Worm (Caenorhabditis elegans) whole organism, L4 larva: Measurements from ENCODE around the gene sft-1.

Source experiments
- F10B5.3 ChIP-seq: sonication (generic microtip); optimal IDR thresholded peaks from 2 replicates; lab custom pipeline; 2016; ENCODE audit warnings: mild to moderate bottlenecking, missing genetic modification characterization, missing compliant biosample characterization
- T26A8.4 ChIP-seq: fragments of 200-800 bp; sonication (Bioruptor generic); IDR thresholded peaks from 2 replicates; pipeline ENCODE4 v1.3.6; 2022; ENCODE audit warnings: missing genetic modification characterization, missing compliant biosample characterization
- Y75B8A.6 ChIP-seq: fragments of 200-800 bp; sonication (Bioruptor generic); IDR thresholded peaks from 2 replicates; pipeline ENCODE4 v1.3.6; 2022; ENCODE audit warnings: missing genetic modification reagents, missing genetic modification characterization, missing compliant biosample characterization
- aha-1 ChIP-seq: fragments of 150-350 bp; peaks from one replicate; lab custom pipeline; 2014; ENCODE audit warnings: missing biosample characterization, missing genetic modification characterization
- ama-1 ChIP-seq: fragments of 150-350 bp; optimal IDR thresholded peaks from 2 replicates; lab custom pipeline; 2014; ENCODE audit warnings: inconsistent platforms, mixed read lengths
- arid-1 ChIP-seq: fragments of 200-800 bp; sonication (Bioruptor generic); conservative IDR thresholded peaks from 2 replicates; pipeline ENCODE4 v1.3.6; 2022; ENCODE audit warnings: missing genetic modification reagents, missing genetic modification characterization, missing compliant biosample characterization
- ceh-28 ChIP-seq: fragments of 150-350 bp; optimal IDR thresholded peaks from 2 replicates; lab custom pipeline; 2014; ENCODE audit warnings: missing biosample characterization, missing genetic modification reagents, missing genetic modification characterization
- ceh-62 ChIP-seq: sonication (generic microtip); optimal IDR thresholded peaks from 2 replicates; lab custom pipeline; 2017; ENCODE audit warnings: missing biosample characterization, missing genetic modification characterization
- ctbp-1 ChIP-seq: fragments of 200-800 bp; sonication (Bioruptor generic); IDR thresholded peaks from 2 replicates; pipeline ENCODE4 v1.3.6; 2022; ENCODE audit warnings: missing genetic modification reagents, missing genetic modification characterization, missing compliant biosample characterization
- daf-12 ChIP-seq: fragments of 150-350 bp; optimal IDR thresholded peaks from 2 replicates; lab custom pipeline; 2014; ENCODE audit warnings: missing biosample characterization, missing genetic modification reagents, missing genetic modification characterization
- daf-16 ChIP-seq, 3 experiments: sonication (generic microtip); optimal IDR thresholded peaks; 2 replicates each; lab custom pipeline; 2016 to 2017; ENCODE audit warnings: missing genetic modification characterization in 3 of 3, missing genetic modification reagents in 3 of 3, mild to moderate bottlenecking in 2 of 3, missing compliant biosample characterization in 2 of 3, missing biosample characterization in 1 of 3, moderate library complexity in 1 of 3
- dmd-9 ChIP-seq: fragments of 200-800 bp; sonication (Bioruptor generic); IDR thresholded peaks from 2 replicates; pipeline ENCODE4 v1.3.6; 2022; ENCODE audit warnings: missing genetic modification reagents, missing genetic modification characterization, missing compliant biosample characterization
- dve-1 ChIP-seq: sonication (generic microtip); optimal IDR thresholded peaks from 2 replicates; lab custom pipeline; 2017; ENCODE audit warnings: antibody characterized with exemption, mild to moderate bottlenecking, missing genetic modification characterization, missing compliant biosample characterization; ENCODE audit not compliant: insufficient read depth
- egl-43 ChIP-seq: fragments of 200-800 bp; sonication (Bioruptor generic); IDR thresholded peaks from 2 replicates; pipeline ENCODE4 v1.3.6; 2022; ENCODE audit warnings: missing genetic modification reagents, missing genetic modification characterization, missing compliant biosample characterization
- fkh-10 ChIP-seq: fragments of 150-350 bp; optimal IDR thresholded peaks from 2 replicates; lab custom pipeline; 2014; ENCODE audit warnings: missing biosample characterization, missing genetic modification reagents, missing genetic modification characterization
- hlh-11 ChIP-seq: fragments of 200-800 bp; sonication (Bioruptor generic); optimal IDR thresholded peaks from 2 replicates; lab custom pipeline; 2018; ENCODE audit warnings: mild to moderate bottlenecking, missing genetic modification characterization, missing compliant biosample characterization
- hlh-30 ChIP-seq: sonication (generic microtip); optimal IDR thresholded peaks from 2 replicates; lab custom pipeline; 2017; ENCODE audit warnings: antibody characterized with exemption, mild to moderate bottlenecking, missing genetic modification characterization, missing compliant biosample characterization; ENCODE audit not compliant: insufficient read depth
- hmg-1.1 ChIP-seq: fragments of 200-800 bp; sonication (Bioruptor generic); IDR thresholded peaks from 2 replicates; pipeline ENCODE4 v1.3.6; 2022; ENCODE audit warnings: missing genetic modification reagents, missing genetic modification characterization, missing compliant biosample characterization
- jun-1 ChIP-seq: fragments of 150-350 bp; optimal IDR thresholded peaks from 2 replicates; lab custom pipeline; 2014; ENCODE audit warnings: missing biosample characterization, missing genetic modification reagents, missing genetic modification characterization
- lim-7 ChIP-seq: fragments of 200-800 bp; sonication (Bioruptor generic); IDR thresholded peaks from 2 replicates; pipeline ENCODE4 v1.3.6; 2022; ENCODE audit warnings: missing genetic modification characterization, missing compliant biosample characterization
- lin-1 ChIP-seq: fragments of 200-800 bp; sonication (Bioruptor generic); IDR thresholded peaks from 2 replicates; pipeline ENCODE4 v1.3.6; 2022; ENCODE audit warnings: missing genetic modification reagents, missing genetic modification characterization, missing compliant biosample characterization
- lin-39 ChIP-seq: fragments of 150-350 bp; optimal IDR thresholded peaks from 2 replicates; lab custom pipeline; 2014; ENCODE audit warnings: missing biosample characterization, missing genetic modification reagents, missing genetic modification characterization
- lsy-2 ChIP-seq, 2 experiments: fragments of 150-350 bp in 1 of 2; sonication (generic microtip) in 1 of 2; optimal IDR thresholded peaks; 2 replicates each; lab custom pipeline; 2014 to 2017; ENCODE audit warnings: missing biosample characterization in 2 of 2, missing genetic modification characterization in 2 of 2
- madf-5 ChIP-seq, 2 experiments: fragments of 200-800 bp; sonication (Bioruptor generic); IDR thresholded peaks; 2 replicates each; pipeline ENCODE4 v1.3.6; 2022; ENCODE audit warnings: missing compliant biosample characterization in 2 of 2, missing genetic modification characterization in 2 of 2
- madf-9 ChIP-seq: fragments of 200-800 bp; sonication (Bioruptor generic); conservative IDR thresholded peaks from 2 replicates; pipeline ENCODE4 v1.3.6; 2022; ENCODE audit warnings: missing genetic modification reagents, missing genetic modification characterization, missing compliant biosample characterization
- mep-1 ChIP-seq: fragments of 150-350 bp; sonication (generic microtip); optimal IDR thresholded peaks from 3 replicates; lab custom pipeline; 2014; ENCODE audit warnings: missing biosample characterization, missing genetic modification characterization
- mxl-3 ChIP-seq: fragments of 200-800 bp; sonication (Bioruptor generic); optimal IDR thresholded peaks from 2 replicates; lab custom pipeline; 2018; ENCODE audit warnings: mild to moderate bottlenecking, missing genetic modification characterization, missing compliant biosample characterization
- nhr-10 ChIP-seq: fragments of 150-350 bp; optimal IDR thresholded peaks from 2 replicates; lab custom pipeline; 2014; ENCODE audit warnings: missing biosample characterization, missing genetic modification characterization
- nhr-11 ChIP-seq: fragments of 150-350 bp; optimal IDR thresholded peaks from 2 replicates; lab custom pipeline; 2014; ENCODE audit warnings: missing biosample characterization, missing genetic modification characterization
- nhr-48 ChIP-seq: sonication (generic microtip); optimal IDR thresholded peaks from 2 replicates; lab custom pipeline; 2016; ENCODE audit warnings: mild to moderate bottlenecking, missing genetic modification characterization, missing compliant biosample characterization
- nhr-6 ChIP-seq: fragments of 150-350 bp; optimal IDR thresholded peaks from 2 replicates; lab custom pipeline; 2014; ENCODE audit warnings: missing biosample characterization, missing genetic modification characterization
- nhr-77 ChIP-seq: fragments of 150-350 bp; optimal IDR thresholded peaks from 2 replicates; lab custom pipeline; 2014; ENCODE audit warnings: missing biosample characterization, missing genetic modification characterization
- sdz-12 ChIP-seq: fragments of 200-800 bp; sonication (Bioruptor generic); optimal IDR thresholded peaks from 2 replicates; lab custom pipeline; 2018; ENCODE audit warnings: mild to moderate bottlenecking, missing genetic modification characterization, missing compliant biosample characterization
- snpc-1.2 ChIP-seq: fragments of 200-800 bp; sonication (Bioruptor generic); IDR thresholded peaks from 2 replicates; pipeline ENCODE4 v1.3.6; 2022; ENCODE audit warnings: missing genetic modification reagents, missing genetic modification characterization, missing compliant biosample characterization
- tag-97 ChIP-seq: fragments of 200-800 bp; sonication (Bioruptor generic); IDR thresholded peaks from 2 replicates; pipeline ENCODE4 v1.3.6; 2022; ENCODE audit warnings: missing genetic modification characterization, missing compliant biosample characterization
- unc-39 ChIP-seq: sonication (generic microtip); optimal IDR thresholded peaks from 2 replicates; lab custom pipeline; 2017; ENCODE audit warnings: missing biosample characterization, missing genetic modification characterization
- unc-62 ChIP-seq, 3 experiments: fragments of 150-350 bp in 1 of 3; sonication (generic microtip); optimal IDR thresholded peaks in 2 of 3; peaks in 1 of 3; 1 replicate in 1 of 3; 2 replicates in 2 of 3; lab custom pipeline; 2014 to 2017; ENCODE audit warnings: missing biosample characterization in 3 of 3, missing genetic modification characterization in 3 of 3, missing genetic modification reagents in 3 of 3, missing genotype in 1 of 3
- vab-7 ChIP-seq: fragments of 200-800 bp; sonication (Bioruptor generic); IDR thresholded peaks from 2 replicates; pipeline ENCODE4 v1.3.6; 2022; ENCODE audit warnings: missing genetic modification reagents, missing genetic modification characterization, missing compliant biosample characterization
- zfp-3 ChIP-seq: fragments of 200-800 bp; sonication (Bioruptor generic); conservative IDR thresholded peaks from 2 replicates; pipeline ENCODE4 v1.3.6; 2022; ENCODE audit warnings: missing genetic modification reagents, missing genetic modification characterization, missing compliant biosample characterization
- zip-11 ChIP-seq: fragments of 200-800 bp; sonication (Bioruptor generic); IDR thresholded peaks from 2 replicates; pipeline ENCODE4 v1.3.6; 2022; ENCODE audit warnings: missing genetic modification characterization, missing compliant biosample characterization
- zip-2 ChIP-seq: fragments of 150-350 bp; optimal IDR thresholded peaks from 2 replicates; lab custom pipeline; 2014; ENCODE audit warnings: missing biosample characterization, missing genetic modification characterization

Gene sft-1

DNA sequence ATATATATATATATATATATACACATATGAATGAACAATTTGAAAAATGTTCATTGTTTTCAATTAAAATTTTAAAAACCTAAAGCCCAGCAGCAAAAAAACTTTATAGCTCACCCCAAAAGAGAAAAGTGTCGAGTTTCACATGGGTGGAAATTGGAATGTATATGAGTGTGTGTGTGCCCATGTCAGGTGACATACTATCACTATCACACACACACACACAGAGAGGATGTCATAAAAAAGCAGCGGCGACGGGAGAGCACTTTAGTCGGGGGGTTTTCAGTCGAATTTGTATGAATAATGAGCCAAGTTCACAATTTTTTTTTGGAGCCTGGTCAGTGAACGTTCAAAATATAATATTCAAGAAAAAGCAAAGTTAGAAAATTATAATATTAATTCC, 33.5 kb downstream of the sft-1 start (continued):
- TF ChIP-seq ctbp-1 (GFP tag; lab: Robert Waterston, UW), result no peak
- TF ChIP-seq mep-1, result no peak
- TF ChIP-seq lim-7, result no peak
- TF ChIP-seq snpc-1.2 (GFP tag; lab: Robert Waterston, UW), result no peak
- no peak for TF ChIP-seq ama-1 (lab: Kevin White, UChicago)
- no peak for TF ChIP-seq zfp-3
- TF ChIP-seq ceh-62 (tag; lab: Kevin White, UChicago), result no peak
- TF ChIP-seq hlh-11 (tag; lab: Kevin White, UChicago), result peak; percentile 47
- TF ChIP-seq dve-1 (tag; lab: Kevin White, UChicago), result peak; percentile 53
- TF ChIP-seq Y75B8A.6 (GFP tag; lab: Robert Waterston, UW), result no peak
- no peak for TF ChIP-seq hmg-1.1 (GFP tag; lab: Robert Waterston, UW)
- no peak for TF ChIP-seq dmd-9 (GFP tag; lab: Robert Waterston, UW)
- no peak for TF ChIP-seq zip-11 (GFP tag; lab: Robert Waterston, UW)
- no peak for TF ChIP-seq egl-43
- no peak for TF ChIP-seq arid-1 (GFP tag; lab: Robert Waterston, UW)
- no peak for TF ChIP-seq nhr-48 (tag; lab: Kevin White, UChicago)
- TF ChIP-seq jun-1 (tag; lab: Kevin White, UChicago), result no peak
- no peak for TF ChIP-seq mxl-3 (GFP tag; lab: Kevin White, UChicago)
- no peak for TF ChIP-seq tag-97 (GFP tag; lab: Robert Waterston, UW)
- no peak for TF ChIP-seq nhr-10 (tag; lab: Kevin White, UChicago)
- TF ChIP-seq nhr-6, result no peak
- TF ChIP-seq F10B5.3 (tag; lab: Kevin White, UChicago), result no peak
- no peak for TF ChIP-seq lin-1 (GFP tag; lab: Robert Waterston, UW)
- no peak for TF ChIP-seq lin-39 (tag; lab: Kevin White, UChicago)
- peak in 1 of 2 experiments; percentile 66 for TF ChIP-seq unc-62 (GFP tag; optimal IDR thresholded peaks at IDR 0.05 in 1 of 2; lab: Kevin White, UChicago)
- TF ChIP-seq unc-62 (tag; optimal IDR thresholded peaks at IDR 0.05; lab: Kevin White, UChicago), result no peak
- peak; percentile 6 for TF ChIP-seq aha-1 (tag; lab: Kevin White, UChicago)
- no peak for TF ChIP-seq zip-2 (tag; lab: Kevin White, UChicago)
- TF ChIP-seq fkh-10 (GFP tag; lab: Kevin White, UChicago), result no peak
- no peak for TF ChIP-seq ceh-28 (tag; lab: Kevin White, UChicago)
- no peak for TF ChIP-seq sdz-12 (GFP tag; lab: Kevin White, UChicago)
- no peak for TF ChIP-seq lsy-2 (tag; optimal IDR thresholded peaks at IDR 0.05; lab: Kevin White, UChicago)
- no peak for TF ChIP-seq daf-16 (GFP tag; optimal IDR thresholded peaks at IDR 0.05; lab: Kevin White, UChicago)
- peak; percentile 22 for TF ChIP-seq daf-16 (tag; optimal IDR thresholded peaks at IDR 0.05; lab: Kevin White, UChicago)
- peak; percentile 39 for TF ChIP-seq nhr-77 (tag; lab: Kevin White, UChicago)
- TF ChIP-seq nhr-11 (tag; lab: Kevin White, UChicago), result no peak
- no peak for TF ChIP-seq unc-39 (tag; lab: Kevin White, UChicago)
- TF ChIP-seq hlh-30 (tag; lab: Kevin White, UChicago), result peak; percentile 72
- TF ChIP-seq T26A8.4 (GFP tag; lab: Robert Waterston, UW), result no peak
- TF ChIP-seq daf-12 (tag; lab: Kevin White, UChicago), result no peak
- TF ChIP-seq vab-7, result no peak
- TF ChIP-seq madf-5 (GFP tag; IDR thresholded peaks at IDR 0.05; lab: Robert Waterston, UW), result no peak
- no peak for TF ChIP-seq madf-9 (GFP tag; lab: Robert Waterston, UW)
